Worm (Caenorhabditis elegans): ENCODE data around the gene F26G1.10.

DNA sequence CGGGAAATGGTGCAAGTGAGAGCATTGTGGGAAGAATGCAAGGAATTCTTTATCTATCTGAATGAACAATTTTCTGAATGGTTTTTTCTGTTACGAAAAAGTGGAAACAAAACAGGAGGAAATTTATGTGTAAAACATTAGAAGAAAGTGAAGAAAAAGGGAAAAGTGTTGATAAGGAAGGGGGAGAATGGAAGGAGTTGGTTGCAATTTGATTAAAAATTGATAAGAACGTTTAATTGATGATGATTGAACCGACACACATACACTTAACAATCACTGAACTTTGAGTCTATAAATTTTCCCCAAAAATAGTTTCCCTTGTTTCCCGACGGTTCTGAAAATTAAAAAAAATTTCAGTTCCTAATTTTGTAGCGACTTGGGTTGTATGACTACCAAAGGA lies 28.7 kb downstream of the F26G1.10 start:
- TF ChIP-seq ztf-11 (tag; optimal IDR thresholded peaks at IDR 0.05) (no peak), lir-3 (tag; optimal IDR thresholded peaks at IDR 0.05) (no peak), nhr-10 (tag; optimal IDR thresholded peaks at IDR 0.05) (no peak), Y75B8A.6 (GFP tag; IDR thresholded peaks at IDR 0.05) (no peak), F37D6.2 (tag; optimal IDR thresholded peaks at IDR 0.05) (no peak), daf-19 (GFP tag; conservative IDR thresholded peaks at IDR 0.05) (no peak), ama-1 (optimal IDR thresholded peaks at IDR 0.05) (no peak), nhr-6 (tag; optimal IDR thresholded peaks at IDR 0.05) (no peak), aly-2 (tag; optimal IDR thresholded peaks at IDR 0.05) (no peak), nhr-28 (tag; optimal IDR thresholded peaks at IDR 0.05) (peak; percentile 66), egl-43 (GFP tag; IDR thresholded peaks at IDR 0.05) (no peak)

Measured in whole organism, L4 larva.